Worm (Caenorhabditis elegans) whole organism, young adult: ENCODE measurements around the gene F54H5.3.

Source experiments
- D2030.7 ChIP-seq: fragments of 200-800 bp; sonication (Bioruptor generic); IDR thresholded peaks from 2 replicates; pipeline ENCODE4 v1.3.6; 2022; ENCODE audit warnings: missing genetic modification reagents, missing genetic modification characterization, missing compliant biosample characterization
- dpl-1 ChIP-seq: fragments of 150-350 bp; optimal IDR thresholded peaks from 2 replicates; lab custom pipeline; 2014; ENCODE audit warnings: missing biosample characterization, missing genetic modification reagents, missing genetic modification characterization
- ets-4 ChIP-seq: fragments of 200-800 bp; sonication (Bioruptor generic); optimal IDR thresholded peaks from 2 replicates; lab custom pipeline; 2018; ENCODE audit warnings: mild to moderate bottlenecking, missing genetic modification characterization, missing compliant biosample characterization
- hsf-1 ChIP-seq: fragments of 200-800 bp; sonication (Bioruptor generic); IDR thresholded peaks from 2 replicates; pipeline ENCODE4 v1.3.6; 2022; ENCODE audit warnings: missing genetic modification reagents, missing genetic modification characterization, missing compliant biosample characterization
- let-607 ChIP-seq, 2 experiments: fragments of 200-800 bp in 1 of 2; sonication (Bioruptor generic) in 1 of 2; sonication (generic microtip) in 1 of 2; optimal IDR thresholded peaks; 2 replicates each; lab custom pipeline; 2016 to 2018; ENCODE audit warnings: mild to moderate bottlenecking in 2 of 2, missing compliant biosample characterization in 2 of 2, missing genetic modification characterization in 2 of 2, moderate library complexity in 2 of 2, missing genotype in 1 of 2
- lin-54 ChIP-seq: fragments of 200-800 bp; sonication (Bioruptor generic); optimal IDR thresholded peaks from 2 replicates; lab custom pipeline; 2018; ENCODE audit warnings: mild to moderate bottlenecking, missing genetic modification characterization, missing compliant biosample characterization

- TF ChIP-seq let-607 (tag; optimal IDR thresholded peaks at IDR 0.05; lab: Kevin White, UChicago) (no peak), D2030.7 (GFP tag; lab: Robert Waterston, UW) (no peak), dpl-1 (GFP tag; lab: Kevin White, UChicago) (no peak), ets-4 (GFP tag; lab: Kevin White, UChicago) (no peak), lin-54 (no peak), hsf-1 (no peak)
Observed at ce11 chrII:6630811-6631210, 8.8 kb downstream of the F54H5.3 start, which contains the start of gene T19D12.4.
